Worm (Caenorhabditis elegans) whole organism, early embryonic: ENCODE measurements around the gene ZK1067.4.

ENCODE experiments used
- aly-1 ChIP-seq: sonication (generic microtip); optimal IDR thresholded peaks from 2 replicates; lab custom pipeline; 2016; ENCODE audit warnings: missing genetic modification characterization, missing compliant biosample characterization
- ama-1 ChIP-seq: fragments of 150-350 bp; optimal IDR thresholded peaks from 2 replicates; lab custom pipeline; 2014
- hnd-1 ChIP-seq: sonication (generic microtip); optimal IDR thresholded peaks from 2 replicates; lab custom pipeline; 2016; ENCODE audit warnings: missing genetic modification characterization, missing compliant biosample characterization
- tbx-11 ChIP-seq: fragments of 200-800 bp; sonication (Bioruptor generic); IDR thresholded peaks from 2 replicates; pipeline ENCODE4 v1.3.6; 2022; ENCODE audit warnings: missing genetic modification characterization, missing compliant biosample characterization

DNA sequence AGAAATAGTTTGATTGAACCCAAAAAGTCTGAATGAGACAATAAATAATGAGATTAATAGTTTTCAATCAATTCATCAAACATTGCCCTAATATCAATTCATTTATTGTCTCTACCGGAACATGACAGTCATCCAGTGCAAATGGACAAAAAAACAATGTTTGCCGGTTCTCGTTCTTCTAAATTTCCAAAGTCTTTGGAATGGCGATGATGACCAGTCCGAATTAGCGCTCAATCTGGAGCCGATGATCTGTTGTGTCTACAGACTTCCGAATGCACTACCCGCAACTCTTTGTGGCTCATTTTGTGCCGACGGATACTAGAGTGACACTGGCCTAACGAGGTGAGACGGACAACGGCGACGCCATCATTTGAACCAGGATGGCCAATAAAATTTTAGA, 26.1 kb downstream of the ZK1067.4 start, which contains the start of gene T26C5.3:
- no peak for TF ChIP-seq hnd-1 (tag; lab: Kevin White, UChicago)
- TF ChIP-seq tbx-11 (GFP tag; lab: Robert Waterston, UW): no peak
- no peak for TF ChIP-seq ama-1 (lab: Kevin White, UChicago)
- TF ChIP-seq aly-1 (tag; lab: Kevin White, UChicago): no peak
